Fruit fly (Drosophila melanogaster) whole organism, embryonic: Measurements from ENCODE around the gene Vm26Aa.

Experiments
- CG1233 ChIP-seq: fragments of 200-800 bp; sonication (Bioruptor generic); optimal IDR thresholded peaks from 4 replicates; lab custom pipeline; 2018; ENCODE audit warnings: missing biosample characterization, mild to moderate bottlenecking, missing genetic modification characterization
- CG13775 ChIP-seq: fragments of 200-800 bp; sonication (Bioruptor generic); optimal IDR thresholded peaks from 3 replicates; lab custom pipeline; 2017; ENCODE audit warnings: missing biosample characterization, mild to moderate bottlenecking, missing genetic modification characterization
- CG17186 ChIP-seq: fragments of 200-800 bp; sonication (Bioruptor generic); optimal IDR thresholded peaks from 3 replicates; lab custom pipeline; 2017; ENCODE audit warnings: missing biosample characterization, missing genetic modification reagents, missing genetic modification characterization
- CG17802 ChIP-seq: fragments of 200-800 bp; sonication (Bioruptor generic); optimal IDR thresholded peaks from 2 replicates; lab custom pipeline; 2018; ENCODE audit warnings: missing biosample characterization, mild to moderate bottlenecking, missing genetic modification characterization, moderate library complexity
- CG30403 ChIP-seq: fragments of 200-800 bp; sonication (Bioruptor generic); optimal IDR thresholded peaks from 3 replicates; lab custom pipeline; 2016; ENCODE audit warnings: missing biosample characterization, missing genetic modification characterization
- CkIIα-i1 ChIP-seq: fragments of 200-800 bp; sonication (Bioruptor generic); IDR thresholded peaks from 2 replicates; pipeline ENCODE4 v1.3.6; 2022; ENCODE audit warnings: missing biosample characterization, missing genetic modification characterization
- Eip74EF ChIP-seq, 2 experiments: fragments of 200-800 bp in 1 of 2; fragments of >200 bp in 1 of 2; sonication (Bioruptor generic) in 1 of 2; optimal IDR thresholded peaks; 2 replicates each; lab custom pipeline; 2017 to 2019; ENCODE audit warnings: missing biosample characterization in 2 of 2, missing genetic modification characterization in 2 of 2, mild to moderate bottlenecking in 1 of 2, moderate library complexity in 1 of 2
- Mes4 ChIP-seq: fragments of 200-800 bp; sonication (Bioruptor generic); optimal IDR thresholded peaks from 2 replicates; lab custom pipeline; 2016; ENCODE audit warnings: missing biosample characterization, missing genetic modification characterization
- bowl ChIP-seq: fragments of 200-800 bp; sonication (Bioruptor generic); IDR thresholded peaks from 2 replicates; pipeline ENCODE4 v1.3.6; 2022; ENCODE audit warnings: missing biosample characterization, missing genetic modification characterization
- nom ChIP-seq: fragments of 200-800 bp; sonication (Bioruptor generic); optimal IDR thresholded peaks from 2 replicates; lab custom pipeline; 2017; ENCODE audit warnings: missing biosample characterization, missing genetic modification characterization, mild to moderate bottlenecking, moderate library complexity, missing genetic modification reagents
- onecut ChIP-seq: fragments of 200-800 bp; sonication (Bioruptor generic); IDR thresholded peaks from 2 replicates; pipeline ENCODE4 v1.3.6; 2022; ENCODE audit warnings: missing biosample characterization, missing genetic modification characterization
- tio ChIP-seq: fragments of 200-800 bp; sonication (Bioruptor generic); optimal IDR thresholded peaks from 2 replicates; lab custom pipeline; 2017; ENCODE audit warnings: missing biosample characterization, missing genetic modification characterization, inconsistent platforms

DNA sequence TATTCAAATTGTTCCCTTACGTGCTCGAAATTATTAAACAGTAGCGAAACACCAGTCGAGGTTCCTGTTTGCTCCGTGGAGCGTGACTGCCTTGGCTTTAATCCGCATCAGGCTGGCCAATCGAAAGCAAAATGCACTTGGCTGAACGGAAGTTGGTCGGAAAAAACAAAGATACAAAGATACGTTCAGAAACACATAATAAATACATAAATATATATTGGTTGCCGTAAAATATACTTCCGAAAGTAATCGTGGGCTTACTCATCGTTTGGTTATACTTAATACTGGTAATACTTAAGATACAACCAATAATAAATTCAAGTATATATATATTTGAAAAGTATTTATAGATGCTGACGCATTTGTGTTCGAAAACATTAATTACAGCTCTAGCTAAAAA lies 4.7 kb upstream of the Vm26Aa start, which contains the start of gene psd:
- no peak for TF ChIP-seq bowl (GFP tag; lab: Robert Waterston, UW)
- TF ChIP-seq Eip74EF (GFP tag; optimal IDR thresholded peaks at IDR 0.05; lab: Kevin White, UChicago), result no peak
- TF ChIP-seq Mes4, result no peak
- TF ChIP-seq nom (GFP tag; lab: Kevin White, UChicago), result no peak
- no peak for TF ChIP-seq CG1233 (GFP tag; lab: Kevin White, UChicago)
- no peak for TF ChIP-seq CG13775 (GFP tag; lab: Kevin White, UChicago)
- no peak for TF ChIP-seq CG30403 (GFP tag; lab: Kevin White, UChicago)
- TF ChIP-seq CG17186 (GFP tag; lab: Kevin White, UChicago), result no peak
- TF ChIP-seq CG17802, result no peak
- TF ChIP-seq tio (GFP tag; lab: Kevin White, UChicago), result no peak
- TF ChIP-seq onecut (GFP tag; lab: Robert Waterston, UW), result no peak
- no peak for TF ChIP-seq CkIIα-i1 (GFP tag; lab: Robert Waterston, UW)
